Worm (Caenorhabditis elegans): Measurements from ENCODE around the gene C05D10.4.

- TF ChIP-seq let-607 (tag; optimal IDR thresholded peaks at IDR 0.05) (no peak), unc-130 (GFP tag; optimal IDR thresholded peaks at IDR 0.05) (no peak), rpc-1 (optimal IDR thresholded peaks at IDR 0.05) (no peak), rpc-1 (tag; optimal IDR thresholded peaks at IDR 0.05) (no peak), B0336.3 (GFP tag; IDR thresholded peaks at IDR 0.05) (no peak), F39B2.1 (GFP tag; IDR thresholded peaks at IDR 0.05) (no peak)
Measured at ce11 chrIII:6077973-6078372, 24.7 kb downstream of the C05D10.4 start.
